Fruit fly (Drosophila melanogaster) Kc167 (cell line): ENCODE data around the gene MRG15.

ENCODE experiments used
- Myc ChIP-seq: fragments of >200 bp; optimal IDR thresholded peaks from 2 replicates; lab custom pipeline; 2017; ENCODE audit warnings: missing external identifiers
- insv ChIP-seq: fragments of >200 bp; optimal IDR thresholded peaks from 3 replicates; lab custom pipeline; 2018; ENCODE audit warnings: missing external identifiers
- psq ChIP-seq: fragments of >200 bp; optimal IDR thresholded peaks from 2 replicates; lab custom pipeline; 2017; ENCODE audit warnings: missing external identifiers
- ttk ChIP-seq: sonication (Bioruptor generic); optimal IDR thresholded peaks from 2 replicates; lab custom pipeline; 2017; ENCODE audit warnings: missing external identifiers

DNA sequence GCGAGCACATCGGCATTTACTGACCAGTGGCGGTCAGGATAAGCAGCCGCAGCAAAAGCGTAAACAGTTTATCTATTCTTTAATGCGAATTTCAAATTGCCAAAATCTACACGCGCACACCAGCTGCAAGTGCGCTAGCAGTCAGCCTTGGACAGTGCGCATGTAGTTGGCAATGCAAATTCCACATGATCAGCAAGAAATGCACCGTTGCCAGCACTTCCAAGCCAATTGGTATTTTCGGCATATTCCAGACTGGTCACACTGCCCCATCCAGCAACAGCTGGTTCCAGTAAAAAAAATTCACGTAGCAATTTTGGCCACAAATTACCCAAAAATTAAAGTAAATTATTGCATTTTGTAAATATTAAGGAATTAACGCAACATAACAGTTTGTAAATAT, 9.9 kb upstream of the MRG15 start:
- TF ChIP-seq psq (lab: Kevin White, UChicago): no peak
- no peak for TF ChIP-seq Myc (lab: Kevin White, UChicago)
- no peak for TF ChIP-seq insv (lab: Kevin White, UChicago)
- TF ChIP-seq ttk (lab: Kevin White, UChicago): no peak
